Worm (Caenorhabditis elegans): ENCODE results near the gene K12H6.8.

Gene K12H6.8

DNA sequence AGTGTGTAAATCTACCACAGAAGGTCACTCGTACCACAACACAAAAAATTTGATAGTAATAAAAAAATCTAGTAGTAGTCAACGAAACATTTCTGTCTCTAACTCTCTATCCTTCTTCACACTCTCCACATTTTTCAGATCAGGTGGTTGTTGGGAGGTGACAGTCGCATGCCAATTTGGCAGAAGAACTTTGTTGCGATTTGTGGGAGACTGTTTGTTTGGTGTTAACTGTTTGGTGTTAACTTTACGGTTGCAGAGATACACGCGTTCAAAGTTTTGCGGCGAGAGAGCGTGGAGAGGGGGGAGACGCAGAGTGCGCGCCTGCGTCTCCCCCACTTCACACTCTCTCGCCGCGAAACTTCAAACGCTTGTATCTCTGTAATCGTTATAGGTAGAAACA lies 22.7 kb upstream of the K12H6.8 start (continued):
- TF ChIP-seq F37D6.2 (tag; optimal IDR thresholded peaks at IDR 0.05) = no peak
- no peak for TF ChIP-seq vab-7 (GFP tag; IDR thresholded peaks at IDR 0.05)
- TF ChIP-seq lin-38 (GFP tag; IDR thresholded peaks at IDR 0.05) = no peak
- no peak for TF ChIP-seq mdt-29 (GFP tag; IDR thresholded peaks at IDR 0.05)
- peak; percentile 85 for TF ChIP-seq dmd-6 (GFP tag; IDR thresholded peaks at IDR 0.05)
- TF ChIP-seq unc-130 (GFP tag; optimal IDR thresholded peaks at IDR 0.05) = no peak
- 0 out of 2 replicates have a peak, but pooled peaks have one; percentile 22 for TF ChIP-seq lin-1 (GFP tag; IDR thresholded peaks at IDR 0.05)
- TF ChIP-seq nhr-25 (tag; optimal IDR thresholded peaks at IDR 0.05; ENCODE audit: borderline replicate concordance, insufficient read depth) = no peak
- TF ChIP-seq nhr-28 (tag; optimal IDR thresholded peaks at IDR 0.05) = peak; percentile 32
- no peak for TF ChIP-seq aha-1 (tag)
- peak; percentile 80 for TF ChIP-seq hlh-30 (tag; optimal IDR thresholded peaks at IDR 0.05; ENCODE audit: insufficient read depth)
- no peak for TF ChIP-seq lim-7 (GFP tag; IDR thresholded peaks at IDR 0.05)
- TF ChIP-seq tra-1 (GFP tag; IDR thresholded peaks at IDR 0.05) = peak; percentile 64; the same call in 1 of the 2 replicates
- TF ChIP-seq R02D3.7 (tag; optimal IDR thresholded peaks at IDR 0.05) = no peak
- no peak for TF ChIP-seq arid-1 (GFP tag; conservative IDR thresholded peaks at IDR 0.05)
- TF ChIP-seq lin-29 (GFP tag; IDR thresholded peaks at IDR 0.05) = no peak
- TF ChIP-seq F26F4.8 (GFP tag; conservative IDR thresholded peaks at IDR 0.05) = no peak
- peak; percentile 75 for TF ChIP-seq nhr-48 (tag; optimal IDR thresholded peaks at IDR 0.05)
- no peak for TF ChIP-seq sdz-12 (GFP tag; optimal IDR thresholded peaks at IDR 0.05)
- TF ChIP-seq pha-4 (GFP tag; IDR thresholded peaks at IDR 0.05) = 0 out of 2 replicates have a peak, but pooled peaks have one; percentile 52
- TF ChIP-seq pha-4 (tag; optimal IDR thresholded peaks at IDR 0.05) = no peak
- no peak for TF ChIP-seq lsy-2 (tag; optimal IDR thresholded peaks at IDR 0.05)
- TF ChIP-seq daf-16 (GFP tag; optimal IDR thresholded peaks at IDR 0.05) = no peak
- TF ChIP-seq daf-16 (tag; optimal IDR thresholded peaks at IDR 0.05) = no peak
- TF ChIP-seq ZK337.2 (GFP tag; IDR thresholded peaks at IDR 0.05) = no peak

DNA sequence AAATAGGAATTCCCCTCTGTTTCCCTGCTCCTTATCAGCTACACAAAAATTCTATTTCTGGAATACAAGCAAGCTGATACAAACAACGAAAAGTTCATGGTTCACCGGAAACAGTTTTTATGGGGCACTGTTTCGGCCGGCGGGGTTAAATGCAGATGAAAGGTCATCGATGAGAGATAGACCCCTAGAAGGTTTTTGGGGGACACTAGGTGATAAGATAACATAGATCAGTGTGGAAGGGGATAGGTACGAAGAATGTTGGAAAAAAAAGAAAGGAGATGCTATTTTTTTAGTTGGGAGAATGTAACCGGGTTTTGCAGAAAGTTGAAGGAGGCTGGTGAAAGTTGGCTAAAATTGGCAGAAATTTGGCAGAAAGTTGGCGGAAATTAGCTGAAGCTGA lies 22.1 kb upstream of the K12H6.8 start:
- no peak for TF ChIP-seq zag-1 (tag; optimal IDR thresholded peaks at IDR 0.05)
- peak; percentile 12 for TF ChIP-seq nhr-28 (tag; optimal IDR thresholded peaks at IDR 0.05)

DNA sequence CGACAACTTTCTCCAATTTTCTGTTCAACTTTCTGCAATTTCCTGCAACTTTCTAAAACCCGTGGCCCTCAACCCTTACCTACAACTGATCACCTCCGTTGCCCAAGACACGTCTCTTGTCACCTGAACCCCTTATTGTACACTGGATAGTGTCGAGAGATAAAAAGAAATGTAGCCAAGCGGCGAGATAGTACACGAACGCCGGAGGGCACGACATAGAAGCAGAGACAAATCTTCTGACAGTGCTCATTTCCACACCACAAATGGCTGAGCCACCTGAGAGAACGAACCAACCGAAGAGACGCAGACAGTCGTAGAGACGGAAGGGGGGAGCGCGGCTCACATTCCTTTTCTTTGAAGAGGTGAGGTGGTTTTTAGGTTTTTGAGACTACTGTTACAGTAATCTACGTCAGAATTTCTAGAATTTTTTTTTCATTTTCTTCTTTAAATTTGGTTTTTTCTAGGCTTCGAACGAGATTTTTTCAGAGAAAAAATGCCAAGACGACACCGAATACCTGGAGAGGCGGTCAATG lies 20.0 kb upstream of the K12H6.8 start, which contains the start of gene K12H6.12:
K12H6.12 (plus strand) TSS at position 483 of the 533 bp plus-strand sequence.
- TF ChIP-seq hif-1 (tag; optimal IDR thresholded peaks at IDR 0.05) (no peak), snpc-4 (tag; optimal IDR thresholded peaks at IDR 0.05) (no peak), nhr-41 (GFP tag; IDR thresholded peaks at IDR 0.05) (no peak), fos-1 (tag; optimal IDR thresholded peaks at IDR 0.05) (no peak), zag-1 (tag; optimal IDR thresholded peaks at IDR 0.05) (no peak), lin-15B (tag; optimal IDR thresholded peaks at IDR 0.05) (no peak), D1046.2 (GFP tag; IDR thresholded peaks at IDR 0.05) (no peak), arid-1 (GFP tag; conservative IDR thresholded peaks at IDR 0.05) (no peak), snpc-1.2 (GFP tag; IDR thresholded peaks at IDR 0.05) (no peak), hlh-30 (tag; optimal IDR thresholded peaks at IDR 0.05; ENCODE audit: insufficient read depth) (peak; percentile 75), lin-29 (GFP tag; IDR thresholded peaks at IDR 0.05) (no peak), unc-62 (GFP tag; optimal IDR thresholded peaks at IDR 0.05 in 1 of 2) (no peak), unc-62 (tag; optimal IDR thresholded peaks at IDR 0.05) (no peak), madf-9 (GFP tag; conservative IDR thresholded peaks at IDR 0.05) (no peak), vab-7 (GFP tag; IDR thresholded peaks at IDR 0.05) (no peak), ceh-62 (tag; optimal IDR thresholded peaks at IDR 0.05) (no peak), dpl-1 (GFP tag; optimal IDR thresholded peaks at IDR 0.05) (no peak), unc-130 (GFP tag; optimal IDR thresholded peaks at IDR 0.05) (no peak), dve-1 (tag; optimal IDR thresholded peaks at IDR 0.05; ENCODE audit: insufficient read depth) (peak; percentile 26), madf-5 (GFP tag; IDR thresholded peaks at IDR 0.05) (no peak), daf-19 (GFP tag; conservative IDR thresholded peaks at IDR 0.05) (no peak), ceh-28 (tag; optimal IDR thresholded peaks at IDR 0.05) (no peak), mdt-29 (GFP tag; IDR thresholded peaks at IDR 0.05) (no peak), F37D6.2 (tag; optimal IDR thresholded peaks at IDR 0.05) (no peak), nhr-11 (tag; optimal IDR thresholded peaks at IDR 0.05) (peak; percentile 38), F26F4.8 (GFP tag; conservative IDR thresholded peaks at IDR 0.05) (no peak), Y75B8A.6 (GFP tag; IDR thresholded peaks at IDR 0.05) (no peak), nhr-76 (tag; optimal IDR thresholded peaks at IDR 0.05) (no peak), mxl-2 (GFP tag; conservative IDR thresholded peaks at IDR 0.05) (no peak), skn-1 (tag; optimal IDR thresholded peaks at IDR 0.05) (no peak), php-3 (GFP tag; IDR thresholded peaks at IDR 0.05) (no peak)

Data from whole organism, L4 larva.